Worm (Caenorhabditis elegans) whole organism, young adult: ENCODE data around the gene clc-32.

Source experiments
- B0035.1 ChIP-seq: sonication (generic microtip); optimal IDR thresholded peaks from 2 replicates; lab custom pipeline; 2016; ENCODE audit warnings: missing genetic modification characterization, mild to moderate bottlenecking, missing compliant biosample characterization, missing genotype, missing genetic modification reagents
- B0336.3 ChIP-seq: fragments of 200-800 bp; sonication (Bioruptor generic); IDR thresholded peaks from 2 replicates; pipeline ENCODE4 v1.3.6; 2022; ENCODE audit warnings: missing genetic modification characterization, missing compliant biosample characterization
- F10E7.11 ChIP-seq: sonication (generic microtip); optimal IDR thresholded peaks from 2 replicates; lab custom pipeline; 2017; ENCODE audit warnings: mild to moderate bottlenecking, missing genetic modification characterization, moderate library complexity, missing compliant biosample characterization
- F37B4.10 ChIP-seq: fragments of 200-800 bp; sonication (Bioruptor generic); IDR thresholded peaks from 2 replicates; pipeline ENCODE4 v1.3.6; 2022; ENCODE audit warnings: missing genetic modification characterization, missing compliant biosample characterization
- F57A8.1 ChIP-seq: fragments of 200-800 bp; sonication (Bioruptor generic); optimal IDR thresholded peaks from 2 replicates; lab custom pipeline; 2018; ENCODE audit warnings: mild to moderate bottlenecking, missing genetic modification characterization, moderate library complexity, missing compliant biosample characterization
- T26A5.8 ChIP-seq: sonication (generic microtip); optimal IDR thresholded peaks from 2 replicates; lab custom pipeline; 2016; ENCODE audit warnings: missing genetic modification characterization, missing compliant biosample characterization
- Y53F4B.3 ChIP-seq: fragments of 200-800 bp; sonication (Bioruptor generic); IDR thresholded peaks from 2 replicates; pipeline ENCODE4 v1.3.6; 2022; ENCODE audit warnings: missing genetic modification reagents, missing genetic modification characterization, missing compliant biosample characterization
- Y79H2A.3 ChIP-seq: fragments of 200-800 bp; sonication (Bioruptor generic); conservative IDR thresholded peaks from 2 replicates; pipeline ENCODE4 v1.3.6; 2022; ENCODE audit warnings: missing genetic modification reagents, missing genetic modification characterization, missing compliant biosample characterization
- ZK185.1 ChIP-seq: sonication (generic microtip); optimal IDR thresholded peaks from 2 replicates; lab custom pipeline; 2016; ENCODE audit warnings: mild to moderate bottlenecking, missing genetic modification characterization, missing compliant biosample characterization; ENCODE audit not compliant: poor library complexity, severe bottlenecking
- aptf-2 ChIP-seq: fragments of 200-800 bp; sonication (Bioruptor generic); conservative IDR thresholded peaks from 2 replicates; pipeline ENCODE4 v1.3.6; 2022; ENCODE audit warnings: missing genetic modification reagents, missing genetic modification characterization, missing compliant biosample characterization
- attf-5 ChIP-seq: fragments of 200-800 bp; sonication (Bioruptor generic); optimal IDR thresholded peaks from 2 replicates; lab custom pipeline; 2018; ENCODE audit warnings: mild to moderate bottlenecking, missing genetic modification characterization, missing compliant biosample characterization
- ccch-3 ChIP-seq: fragments of 200-800 bp; sonication (Bioruptor generic); optimal IDR thresholded peaks from 2 replicates; lab custom pipeline; 2018; ENCODE audit warnings: mild to moderate bottlenecking, missing genetic modification characterization, missing compliant biosample characterization
- ceh-100 ChIP-seq: fragments of 200-800 bp; sonication (Bioruptor generic); IDR thresholded peaks from 2 replicates; pipeline ENCODE4 v1.3.6; 2022; ENCODE audit warnings: missing genetic modification reagents, missing genetic modification characterization, missing compliant biosample characterization
- ceh-91 ChIP-seq: fragments of 200-800 bp; sonication (Bioruptor generic); IDR thresholded peaks from 2 replicates; pipeline ENCODE4 v1.3.6; 2022; ENCODE audit warnings: missing genetic modification reagents, missing genetic modification characterization, missing compliant biosample characterization
- die-1 ChIP-seq: sonication (generic microtip); optimal IDR thresholded peaks from 2 replicates; lab custom pipeline; 2016; ENCODE audit warnings: missing genotype, mild to moderate bottlenecking, missing genetic modification characterization, missing compliant biosample characterization
- dpl-1 ChIP-seq: fragments of 150-350 bp; optimal IDR thresholded peaks from 2 replicates; lab custom pipeline; 2014; ENCODE audit warnings: missing biosample characterization, missing genetic modification reagents, missing genetic modification characterization
- hlh-26 ChIP-seq: fragments of 200-800 bp; sonication (Bioruptor generic); conservative IDR thresholded peaks from 2 replicates; pipeline ENCODE4 v1.3.6; 2022; ENCODE audit warnings: missing genetic modification reagents, missing genetic modification characterization, missing compliant biosample characterization
- lag-1 ChIP-seq: fragments of 200-800 bp; sonication (Bioruptor generic); IDR thresholded peaks from 2 replicates; pipeline ENCODE4 v1.3.6; 2022; ENCODE audit warnings: missing genetic modification reagents, missing genetic modification characterization, missing compliant biosample characterization
- let-526 ChIP-seq: fragments of 200-800 bp; sonication (Bioruptor generic); IDR thresholded peaks from 2 replicates; pipeline ENCODE4 v1.3.6; 2022; ENCODE audit warnings: missing genetic modification reagents, missing genetic modification characterization, missing compliant biosample characterization
- let-607 ChIP-seq, 2 experiments: fragments of 200-800 bp in 1 of 2; sonication (Bioruptor generic) in 1 of 2; sonication (generic microtip) in 1 of 2; optimal IDR thresholded peaks; 2 replicates each; lab custom pipeline; 2016 to 2018; ENCODE audit warnings: mild to moderate bottlenecking in 2 of 2, missing compliant biosample characterization in 2 of 2, missing genetic modification characterization in 2 of 2, moderate library complexity in 2 of 2, missing genotype in 1 of 2
- lin-35 ChIP-seq, 3 experiments: fragments of 150-350 bp in 2 of 3; sonication (generic microtip) in 1 of 3; optimal IDR thresholded peaks; 2 replicates each; lab custom pipeline; 2014 to 2018; ENCODE audit warnings: missing biosample characterization in 3 of 3, missing genetic modification characterization in 3 of 3, missing genetic modification reagents in 3 of 3
- lin-40 ChIP-seq: sonication (generic microtip); optimal IDR thresholded peaks from 2 replicates; lab custom pipeline; 2016; ENCODE audit warnings: missing genetic modification characterization, mild to moderate bottlenecking, missing compliant biosample characterization, missing genotype, missing genetic modification reagents
- lir-1 ChIP-seq: fragments of 200-800 bp; sonication (Bioruptor generic); conservative IDR thresholded peaks from 2 replicates; pipeline ENCODE4 v1.3.6; 2022; ENCODE audit warnings: missing genetic modification reagents, missing genetic modification characterization, missing compliant biosample characterization
- nhr-120 ChIP-seq: fragments of 200-800 bp; sonication (Bioruptor generic); IDR thresholded peaks from 2 replicates; pipeline ENCODE4 v1.3.6; 2022; ENCODE audit warnings: missing genetic modification characterization, missing compliant biosample characterization
- nhr-90 ChIP-seq: sonication (generic microtip); optimal IDR thresholded peaks from 2 replicates; lab custom pipeline; 2016; ENCODE audit warnings: missing genotype, mild to moderate bottlenecking, missing genetic modification characterization, missing compliant biosample characterization
- rcor-1 ChIP-seq: fragments of 200-800 bp; sonication (Bioruptor generic); IDR thresholded peaks from 2 replicates; pipeline ENCODE4 v1.3.6; 2022; ENCODE audit warnings: missing genetic modification reagents, missing genetic modification characterization, missing compliant biosample characterization
- rpc-1 ChIP-seq, 2 experiments: fragments of 150-350 bp in 1 of 2; sonication (generic microtip) in 1 of 2; optimal IDR thresholded peaks; 2 replicates each; lab custom pipeline; 2014 to 2018; ENCODE audit warnings: missing biosample characterization in 1 of 2, missing genetic modification characterization in 1 of 2, missing genetic modification reagents in 1 of 2, missing genotype in 1 of 2
- sea-2 ChIP-seq: fragments of 200-800 bp; sonication (Bioruptor generic); IDR thresholded peaks from 2 replicates; pipeline ENCODE4 v1.3.6; 2022; ENCODE audit warnings: missing genetic modification characterization, missing compliant biosample characterization
- snpc-1.3 ChIP-seq: sonication (generic microtip); optimal IDR thresholded peaks from 2 replicates; lab custom pipeline; 2017; ENCODE audit warnings: missing genetic modification characterization, mild to moderate bottlenecking, missing compliant biosample characterization, antibody characterized with exemption, moderate library complexity, missing genotype, missing genetic modification reagents; ENCODE audit not compliant: insufficient read depth
- snpc-4 ChIP-seq, 5 experiments: fragments of 150-350 bp in 1 of 5; sonication (generic microtip) in 4 of 5; optimal IDR thresholded peaks; 2 replicates each; lab custom pipeline; 2014 to 2018; ENCODE audit warnings: missing genetic modification characterization in 5 of 5, missing biosample characterization in 3 of 5, antibody characterized with exemption in 2 of 5, mild to moderate bottlenecking in 2 of 5, missing compliant biosample characterization in 2 of 5, missing genotype in 2 of 5, moderate library complexity in 2 of 5, missing genetic modification reagents in 1 of 5
- somi-1 ChIP-seq: fragments of 200-800 bp; sonication (Bioruptor generic); optimal IDR thresholded peaks from 2 replicates; lab custom pipeline; 2018; ENCODE audit warnings: mild to moderate bottlenecking, missing genetic modification characterization, missing compliant biosample characterization
- tbp1 ChIP-seq: fragments of 200-800 bp; sonication (Bioruptor generic); optimal IDR thresholded peaks from 2 replicates; lab custom pipeline; 2018; ENCODE audit warnings: mild to moderate bottlenecking, missing genetic modification characterization, missing compliant biosample characterization
- tlf-1 ChIP-seq: fragments of 200-800 bp; sonication (Bioruptor generic); optimal IDR thresholded peaks from 2 replicates; lab custom pipeline; 2018; ENCODE audit warnings: mild to moderate bottlenecking, missing genetic modification characterization, missing compliant biosample characterization
- unc-130 ChIP-seq: sonication (generic microtip); optimal IDR thresholded peaks from 2 replicates; lab custom pipeline; 2016; ENCODE audit warnings: missing genetic modification reagents, missing genetic modification characterization, missing compliant biosample characterization
- unc-62 ChIP-seq: fragments of 150-350 bp; optimal IDR thresholded peaks from 2 replicates; lab custom pipeline; 2014; ENCODE audit warnings: missing biosample characterization, missing genetic modification reagents, missing genetic modification characterization
- ztf-18 ChIP-seq: sonication (generic microtip); optimal IDR thresholded peaks from 2 replicates; lab custom pipeline; 2016; ENCODE audit warnings: missing genotype, mild to moderate bottlenecking, missing genetic modification characterization, missing compliant biosample characterization
- ztf-26 ChIP-seq: sonication (generic microtip); optimal IDR thresholded peaks from 2 replicates; lab custom pipeline; 2017; ENCODE audit warnings: missing genetic modification characterization, missing compliant biosample characterization

clc-32 gene

ce11 chrV:16141071-16141470 is at the start of gene clc-32:
Gene clc-32, minus strand, starts transcription at chrV:16141171.
- no peak for TF ChIP-seq unc-130 (GFP tag; lab: Kevin White, UChicago)
- TF ChIP-seq ztf-18 (tag; lab: Kevin White, UChicago) = no peak
- no peak for TF ChIP-seq snpc-1.3 (tag; lab: Kevin White, UChicago)
- no peak for TF ChIP-seq tbp1
- no peak for TF ChIP-seq somi-1 (GFP tag; lab: Kevin White, UChicago)
- TF ChIP-seq lir-1 (GFP tag; lab: Robert Waterston, UW) = no peak

- no peak for TF ChIP-seq T26A5.8
- TF ChIP-seq tlf-1 (GFP tag; lab: Kevin White, UChicago) = no peak
- TF ChIP-seq rpc-1 (optimal IDR thresholded peaks at IDR 0.05; lab: Kevin White, UChicago) = no peak
- TF ChIP-seq rpc-1 (tag; optimal IDR thresholded peaks at IDR 0.05; lab: Kevin White, UChicago) = no peak
- TF ChIP-seq snpc-4 (GFP tag; optimal IDR thresholded peaks at IDR 0.05; lab: Kevin White, UChicago) = no peak
- no peak for TF ChIP-seq snpc-4 (tag; optimal IDR thresholded peaks at IDR 0.05; lab: Kevin White, UChicago)
- TF ChIP-seq let-526 (GFP tag; lab: Robert Waterston, UW) = no peak
- TF ChIP-seq B0035.1 (tag; lab: Kevin White, UChicago) = no peak
- TF ChIP-seq let-607 (tag; optimal IDR thresholded peaks at IDR 0.05; lab: Kevin White, UChicago) = no peak
- TF ChIP-seq lin-35 (GFP tag; optimal IDR thresholded peaks at IDR 0.05; lab: Kevin White, UChicago) = no peak
Measured at ce11 chrV:16190485-16190884, 49.5 kb upstream of the clc-32 start, which contains the start of gene srh-281. Gene srh-281, plus strand, starts transcription at chrV:16190785.

ce11 chrV:16183357-16183756 is 42.4 kb upstream of the clc-32 start, which contains the start of gene srz-14:
Gene srz-14, plus strand, starts transcription at chrV:16183657.
- TF ChIP-seq lin-35 (GFP tag; optimal IDR thresholded peaks at IDR 0.05; lab: Kevin White, UChicago) (no peak), ztf-26 (tag; lab: Kevin White, UChicago) (no peak), nhr-90 (tag; lab: Kevin White, UChicago) (no peak), ceh-91 (GFP tag; lab: Robert Waterston, UW) (no peak), F10E7.11 (tag; lab: Kevin White, UChicago) (no peak), B0336.3 (GFP tag; lab: Robert Waterston, UW) (no peak), Y53F4B.3 (GFP tag; lab: Robert Waterston, UW) (no peak), aptf-2 (GFP tag; lab: Robert Waterston, UW) (no peak), rcor-1 (GFP tag; lab: Robert Waterston, UW) (no peak)

- no peak for TF ChIP-seq unc-62 (GFP tag; lab: Kevin White, UChicago)
- TF ChIP-seq unc-130 (GFP tag; lab: Kevin White, UChicago) = no peak
- no peak for TF ChIP-seq sea-2 (GFP tag; lab: Robert Waterston, UW)
Measured at ce11 chrV:16182918-16183317, 41.9 kb upstream of the clc-32 start, which contains the start of gene srh-277. Gene srh-277, plus strand, starts transcription at chrV:16183218.

- TF ChIP-seq hlh-26 (GFP tag; lab: Robert Waterston, UW) = no peak
- TF ChIP-seq nhr-90 (tag; lab: Kevin White, UChicago) = no peak
- TF ChIP-seq Y79H2A.3 = no peak
- no peak for TF ChIP-seq die-1
- no peak for TF ChIP-seq dpl-1 (GFP tag; lab: Kevin White, UChicago)
- TF ChIP-seq attf-5 (GFP tag; lab: Kevin White, UChicago) = no peak
- no peak for TF ChIP-seq F57A8.1 (GFP tag; lab: Kevin White, UChicago)
- TF ChIP-seq lag-1 = no peak
- no peak for TF ChIP-seq ceh-100 (GFP tag; lab: Robert Waterston, UW)
- no peak for TF ChIP-seq F37B4.10 (GFP tag; lab: Robert Waterston, UW)
- no peak for TF ChIP-seq lin-40 (tag; lab: Kevin White, UChicago)
- no peak for TF ChIP-seq somi-1 (GFP tag; lab: Kevin White, UChicago)
- TF ChIP-seq ZK185.1 = no peak
- no peak for TF ChIP-seq nhr-120 (GFP tag; lab: Robert Waterston, UW)
- TF ChIP-seq ccch-3 (GFP tag; lab: Kevin White, UChicago) = no peak
- no peak for TF ChIP-seq lin-35 (GFP tag; optimal IDR thresholded peaks at IDR 0.05; lab: Kevin White, UChicago)
Measured at ce11 chrV:16182110-16182509, 41.1 kb upstream of the clc-32 start, which contains the start of gene srz-13. Gene srz-13, plus strand, starts transcription at chrV:16182410.
